Fruit fly (Drosophila melanogaster) whole organism, embryonic: ENCODE data around the gene CG34290.
A peak's percentile ranks its signal among the peaks of the same experiment; 100 is the strongest.

ENCODE experiments used
- Awh ChIP-seq: fragments of 200-800 bp; sonication (Bioruptor generic); IDR thresholded peaks from 2 replicates; pipeline ENCODE4, ENCODE4 v1.3.6; 2022; ENCODE audit warnings: missing biosample characterization, missing genetic modification characterization
- Blimp-1 ChIP-seq: fragments of 200-800 bp; sonication (Bioruptor generic); optimal IDR thresholded peaks from 3 replicates; lab custom pipeline; 2018; ENCODE audit warnings: missing biosample characterization, missing genetic modification characterization, mild to moderate bottlenecking, moderate library complexity, missing genetic modification reagents
- CG10431 ChIP-seq: fragments of 200-800 bp; sonication (Bioruptor generic); optimal IDR thresholded peaks from 3 replicates; lab custom pipeline; 2018; ENCODE audit warnings: missing biosample characterization, mild to moderate bottlenecking, missing genetic modification characterization
- CG14667 ChIP-seq: fragments of 200-800 bp; sonication (Bioruptor generic); IDR thresholded peaks from 2 replicates; pipeline ENCODE4 v1.3.6; 2022; ENCODE audit warnings: missing biosample characterization, missing genetic modification characterization
- CG14965 ChIP-seq: fragments of 200-800 bp; sonication (Bioruptor generic); optimal IDR thresholded peaks from 2 replicates; lab custom pipeline; 2016; ENCODE audit warnings: missing biosample characterization, missing genetic modification characterization, borderline replicate concordance
- CG15514 ChIP-seq: fragments of 200-800 bp; sonication (Bioruptor generic); optimal IDR thresholded peaks from 3 replicates; lab custom pipeline; 2017; ENCODE audit warnings: missing biosample characterization, missing genetic modification characterization, mild to moderate bottlenecking, moderate library complexity, missing genetic modification reagents
- CG2712 ChIP-seq: fragments of 200-800 bp; optimal IDR thresholded peaks from 3 replicates; lab custom pipeline; 2019; ENCODE audit warnings: missing biosample characterization, mild to moderate bottlenecking, missing genetic modification characterization, moderate library complexity
- CG31441 ChIP-seq: fragments of 200-800 bp; sonication (Bioruptor generic); IDR thresholded peaks from 2 replicates; pipeline ENCODE4 v1.3.6; 2022; ENCODE audit warnings: missing biosample characterization, missing genetic modification characterization
- CG33213 ChIP-seq: fragments of 200-800 bp; sonication (Bioruptor generic); optimal IDR thresholded peaks from 3 replicates; lab custom pipeline; 2016; ENCODE audit warnings: missing biosample characterization, missing genetic modification characterization
- CG3407 ChIP-seq: fragments of 200-800 bp; sonication (Bioruptor generic); optimal IDR thresholded peaks from 2 replicates; lab custom pipeline; 2018; ENCODE audit warnings: missing biosample characterization, mild to moderate bottlenecking, missing genetic modification characterization
- CG4282 ChIP-seq: fragments of 200-800 bp; sonication (Bioruptor generic); optimal IDR thresholded peaks from 2 replicates; lab custom pipeline; 2016; ENCODE audit warnings: missing biosample characterization, missing genetic modification characterization
- CG4328 ChIP-seq: fragments of 200-800 bp; sonication (Bioruptor generic); optimal IDR thresholded peaks from 3 replicates; lab custom pipeline; 2017; ENCODE audit warnings: missing biosample characterization, missing genetic modification reagents, missing genetic modification characterization
- CG4424 ChIP-seq: fragments of 200-800 bp; sonication (Bioruptor generic); optimal IDR thresholded peaks from 3 replicates; lab custom pipeline; 2016; ENCODE audit warnings: missing biosample characterization, missing genetic modification characterization
- CG6683 ChIP-seq: fragments of 200-800 bp; sonication (Bioruptor generic); optimal IDR thresholded peaks from 2 replicates; lab custom pipeline; 2017; ENCODE audit warnings: missing biosample characterization, mild to moderate bottlenecking, missing genetic modification characterization, missing genetic modification reagents
- CG7271 ChIP-seq: fragments of 200-800 bp; sonication (Bioruptor generic); optimal IDR thresholded peaks from 2 replicates; lab custom pipeline; 2018; ENCODE audit warnings: missing biosample characterization, mild to moderate bottlenecking, missing genetic modification characterization, moderate library complexity
- CG8281 ChIP-seq: fragments of 200-800 bp; sonication (Bioruptor generic); optimal IDR thresholded peaks from 2 replicates; lab custom pipeline; 2018; ENCODE audit warnings: missing biosample characterization, mild to moderate bottlenecking, missing genetic modification characterization, moderate library complexity
- CG8290 ChIP-seq, 3 experiments: fragments of 200-800 bp; sonication (Bioruptor generic); optimal IDR thresholded peaks; 2 replicates each; lab custom pipeline; 2016 to 2019; ENCODE audit warnings: missing biosample characterization in 3 of 3, missing genetic modification characterization in 3 of 3, mild to moderate bottlenecking in 2 of 3, moderate library complexity in 1 of 3
- CG9876 ChIP-seq: fragments of 200-800 bp; sonication (Bioruptor generic); optimal IDR thresholded peaks from 2 replicates; lab custom pipeline; 2016; ENCODE audit warnings: missing biosample characterization, missing genetic modification characterization
- CTCF ChIP-seq: fragments of 200-800 bp; sonication (Bioruptor generic); optimal IDR thresholded peaks from 2 replicates; lab custom pipeline; 2017; ENCODE audit warnings: missing biosample characterization, mild to moderate bottlenecking, missing genetic modification characterization, moderate library complexity
- D19B ChIP-seq: fragments of 200-800 bp; sonication (Bioruptor generic); optimal IDR thresholded peaks from 2 replicates; lab custom pipeline; 2017; ENCODE audit warnings: missing biosample characterization, mild to moderate bottlenecking, missing genetic modification characterization
- Dad ChIP-seq: fragments of 200-800 bp; sonication (Bioruptor generic); optimal IDR thresholded peaks from 3 replicates; lab custom pipeline; 2016; ENCODE audit warnings: missing biosample characterization, missing genetic modification characterization
- Ets97D ChIP-seq: fragments of 200-800 bp; sonication (Bioruptor generic); optimal IDR thresholded peaks from 3 replicates; lab custom pipeline; 2016; ENCODE audit warnings: missing biosample characterization, missing genetic modification characterization
- HmgD ChIP-seq: fragments of 200-800 bp; sonication (Bioruptor generic); optimal IDR thresholded peaks from 3 replicates; lab custom pipeline; 2016; ENCODE audit warnings: missing biosample characterization, missing genetic modification characterization
- Hmr ChIP-seq: fragments of 200-800 bp; sonication (Bioruptor generic); optimal IDR thresholded peaks from 3 replicates; lab custom pipeline; 2017; ENCODE audit warnings: mild to moderate bottlenecking, missing biosample characterization, missing genetic modification reagents, missing genetic modification characterization
- Kr ChIP-seq: fragments of 200-800 bp; sonication (Bioruptor generic); optimal IDR thresholded peaks from 2 replicates; lab custom pipeline; 2017; ENCODE audit warnings: missing biosample characterization, mild to moderate bottlenecking, missing genetic modification characterization
- Med ChIP-seq: fragments of 200-800 bp; sonication (Bioruptor generic); peaks from one replicate; lab custom pipeline; 2016; ENCODE audit warnings: missing biosample characterization, missing genetic modification characterization, mild to moderate bottlenecking, inconsistent platforms, moderate library complexity
- Nf-YC ChIP-seq: fragments of 200-800 bp; optimal IDR thresholded peaks from 3 replicates; lab custom pipeline; 2019; ENCODE audit warnings: missing biosample characterization, mild to moderate bottlenecking, missing genetic modification characterization, moderate library complexity
- Sin3A ChIP-seq: fragments of >200 bp; optimal IDR thresholded peaks from 2 replicates; lab custom pipeline; 2018
- Spps ChIP-seq: fragments of 200-800 bp; sonication (Bioruptor generic); optimal IDR thresholded peaks from 2 replicates; lab custom pipeline; 2018; ENCODE audit warnings: missing biosample characterization, mild to moderate bottlenecking, missing genetic modification characterization
- Vsx1 ChIP-seq: fragments of 200-800 bp; sonication (Bioruptor generic); optimal IDR thresholded peaks from 2 replicates; lab custom pipeline; 2017; ENCODE audit warnings: missing biosample characterization, mild to moderate bottlenecking, missing genetic modification characterization, missing genetic modification reagents
- croc ChIP-seq: fragments of 200-800 bp; sonication (Bioruptor generic); conservative IDR thresholded peaks from 3 replicates; pipeline ENCODE4 v1.3.6; 2022; ENCODE audit warnings: missing biosample characterization, missing genetic modification characterization
- dm ChIP-seq: fragments of 200-800 bp; sonication (Bioruptor generic); optimal IDR thresholded peaks from 3 replicates; lab custom pipeline; 2016; ENCODE audit warnings: missing biosample characterization, missing genetic modification characterization
- dmrt99B ChIP-seq: fragments of 200-800 bp; sonication (Bioruptor generic); optimal IDR thresholded peaks from 2 replicates; lab custom pipeline; 2018; ENCODE audit warnings: missing biosample characterization, mild to moderate bottlenecking, missing genetic modification characterization, moderate library complexity
- gcm ChIP-seq: fragments of 200-800 bp; sonication (Bioruptor generic); optimal IDR thresholded peaks from 2 replicates; lab custom pipeline; 2019; ENCODE audit warnings: missing biosample characterization, mild to moderate bottlenecking, missing genetic modification characterization, moderate library complexity
- jumu ChIP-seq: fragments of 200-800 bp; sonication (Bioruptor generic); optimal IDR thresholded peaks from 3 replicates; lab custom pipeline; 2016; ENCODE audit warnings: missing biosample characterization, missing genetic modification characterization
- kni ChIP-seq: fragments of 200-800 bp; sonication (Bioruptor generic); optimal IDR thresholded peaks from 3 replicates; lab custom pipeline; 2017; ENCODE audit warnings: mild to moderate bottlenecking, missing biosample characterization, missing genetic modification reagents, missing genetic modification characterization
- mirr ChIP-seq: fragments of 200-800 bp; sonication (Bioruptor generic); optimal IDR thresholded peaks from 3 replicates; lab custom pipeline; 2018; ENCODE audit warnings: missing biosample characterization, mild to moderate bottlenecking, missing genetic modification characterization
- otp ChIP-seq: fragments of 200-800 bp; sonication (Bioruptor generic); IDR thresholded peaks from 3 replicates; pipeline ENCODE4, ENCODE4 v1.3.6; 2022; ENCODE audit warnings: missing biosample characterization, missing genetic modification characterization
- pan ChIP-seq, 4 experiments: fragments of >200 bp in 3 of 4; fragments of 200-800 bp in 1 of 4; sonication (Bioruptor generic) in 1 of 4; optimal IDR thresholded peaks in 3 of 4; IDR thresholded peaks in 1 of 4; 2 replicates each; pipeline versions ENCODE4 v1.3.6 to Lab custom; 2017 to 2022; ENCODE audit warnings: missing biosample characterization in 2 of 4, missing genetic modification characterization in 2 of 4, mixed read lengths in 1 of 4
- peb ChIP-seq: fragments of 200-800 bp; sonication (Bioruptor generic); IDR thresholded peaks from 2 replicates; pipeline ENCODE4 v1.3.6; 2022; ENCODE audit warnings: missing biosample characterization, missing genetic modification characterization
- psq ChIP-seq: fragments of 200-800 bp; sonication (Bioruptor generic); optimal IDR thresholded peaks from 2 replicates; lab custom pipeline; 2017; ENCODE audit warnings: missing biosample characterization, missing genetic modification characterization
- ro ChIP-seq: fragments of 200-800 bp; sonication (Bioruptor generic); IDR thresholded peaks from 2 replicates; pipeline ENCODE4 v1.3.6; 2022; ENCODE audit warnings: missing biosample characterization, missing genetic modification characterization
- shn ChIP-seq: fragments of 200-800 bp; sonication (Bioruptor generic); optimal IDR thresholded peaks from 3 replicates; lab custom pipeline; 2016; ENCODE audit warnings: missing biosample characterization, missing genetic modification characterization
- sisA ChIP-seq: fragments of 200-800 bp; sonication (Bioruptor generic); IDR thresholded peaks from 2 replicates; pipeline ENCODE4 v1.3.6; 2022; ENCODE audit warnings: missing biosample characterization, missing genetic modification characterization
- slp2 ChIP-seq: fragments of 200-800 bp; sonication (Bioruptor generic); optimal IDR thresholded peaks from 2 replicates; lab custom pipeline; 2016; ENCODE audit warnings: missing biosample characterization, missing genetic modification characterization
- stc ChIP-seq: fragments of 200-800 bp; sonication (Bioruptor generic); IDR thresholded peaks from 2 replicates; pipeline ENCODE4 v1.3.6; 2022; ENCODE audit warnings: missing biosample characterization, missing genetic modification characterization
- tio ChIP-seq: fragments of 200-800 bp; sonication (Bioruptor generic); optimal IDR thresholded peaks from 2 replicates; lab custom pipeline; 2017; ENCODE audit warnings: missing biosample characterization, missing genetic modification characterization, inconsistent platforms
- tx ChIP-seq: fragments of 200-800 bp; sonication (Bioruptor generic); optimal IDR thresholded peaks from 2 replicates; lab custom pipeline; 2016; ENCODE audit warnings: missing biosample characterization, missing genetic modification characterization
- zen2 ChIP-seq: fragments of 200-800 bp; sonication (Bioruptor generic); IDR thresholded peaks from 3 replicates; pipeline ENCODE4 v1.3.6; 2022; ENCODE audit warnings: missing biosample characterization, missing genetic modification characterization; ENCODE audit not compliant: partially characterized antibody

CG34290 gene

DNA sequence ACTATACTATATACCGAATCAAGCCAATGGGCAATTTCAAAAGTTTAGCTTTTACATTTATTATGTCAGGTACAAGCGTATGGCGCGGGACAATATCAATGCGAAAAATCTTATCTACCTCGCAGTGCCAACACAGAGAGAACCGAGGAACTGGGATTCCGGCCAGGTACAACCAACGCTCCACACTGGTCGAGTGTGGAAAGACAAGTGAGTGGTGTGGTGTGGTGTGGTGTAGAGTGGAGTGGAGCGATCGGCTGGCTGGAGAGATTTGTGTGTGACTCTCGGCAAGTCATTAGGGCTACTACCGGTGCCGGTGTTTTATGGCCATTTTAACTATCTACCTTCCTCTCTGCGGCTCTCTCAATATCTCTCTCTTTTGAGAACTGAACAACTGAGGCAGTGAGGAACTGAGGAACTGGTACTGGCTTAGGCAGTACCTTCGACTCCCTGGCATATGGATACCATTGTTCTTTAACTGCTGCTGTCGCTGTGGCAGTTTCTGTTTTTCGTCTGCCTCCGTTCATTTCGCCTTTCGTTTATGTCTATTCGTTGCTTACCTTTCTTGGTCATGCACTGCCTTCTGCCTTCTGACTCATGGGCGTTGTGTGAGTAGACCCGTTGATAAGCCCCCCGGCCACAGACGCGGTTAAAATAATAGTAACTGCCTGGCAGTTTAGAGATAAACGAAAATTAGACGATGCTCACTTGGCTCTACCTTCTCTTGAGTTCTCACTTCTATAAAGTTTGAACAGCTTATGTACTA is 30.2 kb downstream of the CG34290 start (continued):
- TF ChIP-seq mirr (GFP tag; lab: Kevin White, UChicago): peak; percentile 22
- peak; percentile 81 for TF ChIP-seq CG3407 (GFP tag; lab: Kevin White, UChicago)
- TF ChIP-seq HmgD (GFP tag; lab: Kevin White, UChicago): peak; percentile 49
- peak; percentile 97 for TF ChIP-seq CG15514 (GFP tag; lab: Kevin White, UChicago)
- peak; percentile 84 for TF ChIP-seq tio (GFP tag; lab: Kevin White, UChicago)
- peak; percentile 74 for TF ChIP-seq psq (GFP tag; lab: Kevin White, UChicago)
- TF ChIP-seq jumu (GFP tag; lab: Kevin White, UChicago): peak; percentile 88
- peak; percentile 76 for TF ChIP-seq D19B (GFP tag; lab: Kevin White, UChicago)
- TF ChIP-seq Sin3A (lab: Kevin White, UChicago): no peak
- TF ChIP-seq Vsx1: peak; percentile 85
- TF ChIP-seq CTCF (GFP tag; lab: Kevin White, UChicago): no peak
- peak; percentile 73 for TF ChIP-seq CG4282
- TF ChIP-seq CG4328 (GFP tag; lab: Kevin White, UChicago): no peak
- TF ChIP-seq Kr (GFP tag; lab: Kevin White, UChicago): peak; percentile 53
- TF ChIP-seq shn (GFP tag; lab: Kevin White, UChicago): peak; percentile 78
- peak; percentile 76 for TF ChIP-seq CG33213
- peak; percentile 80 for TF ChIP-seq peb (GFP tag; lab: Robert Waterston, UW)
- peak; percentile 87 for TF ChIP-seq Dad (GFP tag; lab: Kevin White, UChicago)
- no peak for TF ChIP-seq pan (optimal IDR thresholded peaks at IDR 0.05; lab: Kevin White, UChicago)
- peak in 1 of 2 experiments; percentile 90 for TF ChIP-seq pan (GFP tag; optimal IDR thresholded peaks at IDR 0.05 in 1 of 2, IDR thresholded peaks at IDR 0.05 in 1 of 2)
- peak; percentile 75 for TF ChIP-seq dm (GFP tag; lab: Kevin White, UChicago)
- peak; percentile 87 for TF ChIP-seq sisA
- TF ChIP-seq stc (GFP tag; lab: Robert Waterston, UW): peak; percentile 82
- peak; percentile 77 for TF ChIP-seq gcm (GFP tag; lab: Kevin White, UChicago)
- TF ChIP-seq Awh (GFP tag; lab: Robert Waterston, UW): peak; percentile 81
- peak; percentile 93 for TF ChIP-seq CG2712 (tag; lab: Kevin White, UChicago)
- peak; percentile 88 for TF ChIP-seq tx
- peak; percentile 91 for TF ChIP-seq otp
- peak; percentile 99 for TF ChIP-seq Med (GFP tag; lab: Kevin White, UChicago)
- peak; percentile 72; the same call in 2 of the 3 replicates for TF ChIP-seq croc (GFP tag; lab: Robert Waterston, UW)
- peak; percentile 31 for TF ChIP-seq ro (GFP tag; lab: Robert Waterston, UW)
- peak; percentile 92 for TF ChIP-seq Hmr (GFP tag; lab: Kevin White, UChicago)
- TF ChIP-seq CG14965 (GFP tag; lab: Kevin White, UChicago): no peak
- no peak for TF ChIP-seq CG8290 (GFP tag; optimal IDR thresholded peaks at IDR 0.05; lab: Kevin White, UChicago)
- peak; percentile 52 to 98 for TF ChIP-seq CG8290 (tag; optimal IDR thresholded peaks at IDR 0.05; lab: Kevin White, UChicago)
- peak; percentile 91 for TF ChIP-seq dmrt99B (tag; lab: Kevin White, UChicago)
- peak; percentile 77 for TF ChIP-seq CG6683
- peak; percentile 74 for TF ChIP-seq Spps (tag; lab: Kevin White, UChicago)
- TF ChIP-seq Ets97D (GFP tag; lab: Kevin White, UChicago): peak; percentile 61
- peak; percentile 91 for TF ChIP-seq CG31441
- peak; percentile 84 for TF ChIP-seq slp2
- peak; percentile 84 for TF ChIP-seq kni (GFP tag; lab: Kevin White, UChicago)
- peak; percentile 36 for TF ChIP-seq Nf-YC (tag; lab: Kevin White, UChicago)
- peak; percentile 84 for TF ChIP-seq Blimp-1 (GFP tag; lab: Kevin White, UChicago)
- TF ChIP-seq CG10431: no peak
- TF ChIP-seq CG9876 (GFP tag; lab: Kevin White, UChicago): peak; percentile 85
- TF ChIP-seq zen2 (GFP tag; lab: Robert Waterston, UW): no peak
- TF ChIP-seq CG4424 (GFP tag; lab: Kevin White, UChicago): peak; percentile 88
- peak; percentile 99 for TF ChIP-seq CG8281 (tag; lab: Kevin White, UChicago)
- peak; percentile 78 for TF ChIP-seq CG14667 (GFP tag; lab: Robert Waterston, UW)
- peak; percentile 42 for TF ChIP-seq CG7271
